Worm (Caenorhabditis elegans) whole organism, L4 larva: ENCODE measurements around the gene dcr-1.
A peak's percentile ranks its signal among the peaks of the same experiment; 100 is the strongest.

ENCODE experiments used
- F26F4.8 ChIP-seq: fragments of 200-800 bp; sonication (Bioruptor generic); conservative IDR thresholded peaks from 2 replicates; pipeline ENCODE4 v1.3.6; 2022; ENCODE audit warnings: missing genetic modification characterization, missing compliant biosample characterization
- F44E2.7 ChIP-seq: fragments of 200-800 bp; sonication (Bioruptor generic); IDR thresholded peaks from 2 replicates; pipeline ENCODE4 v2.1.2; 2022; ENCODE audit warnings: missing genetic modification characterization, missing compliant biosample characterization
- R02D3.7 ChIP-seq: fragments of 150-350 bp; sonication (generic microtip); optimal IDR thresholded peaks from 3 replicates; lab custom pipeline; 2014; ENCODE audit warnings: missing biosample characterization, missing genetic modification characterization
- T26A8.4 ChIP-seq: fragments of 200-800 bp; sonication (Bioruptor generic); IDR thresholded peaks from 2 replicates; pipeline ENCODE4 v1.3.6; 2022; ENCODE audit warnings: missing genetic modification characterization, missing compliant biosample characterization
- Y48G9A.11 ChIP-seq: fragments of 200-800 bp; sonication (Bioruptor generic); IDR thresholded peaks from 2 replicates; pipeline ENCODE4 v1.3.6; 2022; ENCODE audit warnings: missing genetic modification reagents, missing genetic modification characterization, missing compliant biosample characterization
- ZK337.2 ChIP-seq: fragments of 200-800 bp; sonication (Bioruptor generic); IDR thresholded peaks from 2 replicates; pipeline ENCODE4 v1.3.6; 2022; ENCODE audit warnings: missing genetic modification reagents, missing genetic modification characterization, missing compliant biosample characterization
- ZK546.5 ChIP-seq, 2 experiments: sonication (generic microtip); optimal IDR thresholded peaks; 2 replicates each; lab custom pipeline; 2017; ENCODE audit warnings: missing biosample characterization in 2 of 2, missing genetic modification characterization in 2 of 2
- aly-2 ChIP-seq: sonication (generic microtip); optimal IDR thresholded peaks from 2 replicates; lab custom pipeline; 2018; ENCODE audit warnings: missing biosample characterization, missing genetic modification characterization
- arid-1 ChIP-seq: fragments of 200-800 bp; sonication (Bioruptor generic); conservative IDR thresholded peaks from 2 replicates; pipeline ENCODE4 v1.3.6; 2022; ENCODE audit warnings: missing genetic modification reagents, missing genetic modification characterization, missing compliant biosample characterization
- ceh-32 ChIP-seq: sonication (generic microtip); optimal IDR thresholded peaks from 2 replicates; lab custom pipeline; 2016; ENCODE audit warnings: mild to moderate bottlenecking, missing genetic modification characterization, missing compliant biosample characterization; ENCODE audit not compliant: poor library complexity
- ces-1 ChIP-seq: fragments of 150-350 bp; sonication (generic microtip); optimal IDR thresholded peaks from 4 replicates; lab custom pipeline; 2014; ENCODE audit warnings: missing biosample characterization, missing genetic modification reagents, missing genetic modification characterization
- ctbp-1 ChIP-seq: fragments of 200-800 bp; sonication (Bioruptor generic); IDR thresholded peaks from 2 replicates; pipeline ENCODE4 v1.3.6; 2022; ENCODE audit warnings: missing genetic modification reagents, missing genetic modification characterization, missing compliant biosample characterization
- daf-16 ChIP-seq, 3 experiments: sonication (generic microtip); optimal IDR thresholded peaks; 2 replicates each; lab custom pipeline; 2016 to 2017; ENCODE audit warnings: missing genetic modification characterization in 3 of 3, missing genetic modification reagents in 3 of 3, mild to moderate bottlenecking in 2 of 3, missing compliant biosample characterization in 2 of 3, missing biosample characterization in 1 of 3, moderate library complexity in 1 of 3
- dmd-6 ChIP-seq: fragments of 200-800 bp; sonication (Bioruptor generic); IDR thresholded peaks from 2 replicates; pipeline ENCODE4 v1.3.6; 2022; ENCODE audit warnings: missing genetic modification reagents, missing genetic modification characterization, missing compliant biosample characterization
- dve-1 ChIP-seq: sonication (generic microtip); optimal IDR thresholded peaks from 2 replicates; lab custom pipeline; 2017; ENCODE audit warnings: antibody characterized with exemption, mild to moderate bottlenecking, missing genetic modification characterization, missing compliant biosample characterization; ENCODE audit not compliant: insufficient read depth
- fkh-10 ChIP-seq: fragments of 150-350 bp; optimal IDR thresholded peaks from 2 replicates; lab custom pipeline; 2014; ENCODE audit warnings: missing biosample characterization, missing genetic modification reagents, missing genetic modification characterization
- fos-1 ChIP-seq: fragments of 150-350 bp; optimal IDR thresholded peaks from 2 replicates; lab custom pipeline; 2014; ENCODE audit warnings: missing biosample characterization, missing genetic modification characterization
- hlh-11 ChIP-seq: fragments of 200-800 bp; sonication (Bioruptor generic); optimal IDR thresholded peaks from 2 replicates; lab custom pipeline; 2018; ENCODE audit warnings: mild to moderate bottlenecking, missing genetic modification characterization, missing compliant biosample characterization
- hmg-1.1 ChIP-seq: fragments of 200-800 bp; sonication (Bioruptor generic); IDR thresholded peaks from 2 replicates; pipeline ENCODE4 v1.3.6; 2022; ENCODE audit warnings: missing genetic modification reagents, missing genetic modification characterization, missing compliant biosample characterization
- lin-38 ChIP-seq: fragments of 200-800 bp; sonication (Bioruptor generic); IDR thresholded peaks from 2 replicates; pipeline ENCODE4 v1.3.6; 2022; ENCODE audit warnings: missing genetic modification reagents, missing genetic modification characterization, missing compliant biosample characterization
- lin-39 ChIP-seq: fragments of 150-350 bp; optimal IDR thresholded peaks from 2 replicates; lab custom pipeline; 2014; ENCODE audit warnings: missing biosample characterization, missing genetic modification reagents, missing genetic modification characterization
- lir-3 ChIP-seq: sonication (generic microtip); optimal IDR thresholded peaks from 2 replicates; lab custom pipeline; 2016; ENCODE audit warnings: mild to moderate bottlenecking, missing genetic modification characterization, missing compliant biosample characterization
- lsy-2 ChIP-seq, 2 experiments: fragments of 150-350 bp in 1 of 2; sonication (generic microtip) in 1 of 2; optimal IDR thresholded peaks; 2 replicates each; lab custom pipeline; 2014 to 2017; ENCODE audit warnings: missing biosample characterization in 2 of 2, missing genetic modification characterization in 2 of 2
- mep-1 ChIP-seq: fragments of 150-350 bp; sonication (generic microtip); optimal IDR thresholded peaks from 3 replicates; lab custom pipeline; 2014; ENCODE audit warnings: missing biosample characterization, missing genetic modification characterization
- mes-2 ChIP-seq: sonication (generic microtip); optimal IDR thresholded peaks from 2 replicates; lab custom pipeline; 2016; ENCODE audit warnings: missing genotype, mild to moderate bottlenecking, missing genetic modification characterization, missing compliant biosample characterization; ENCODE audit not compliant: poor library complexity, severe bottlenecking
- mxl-2 ChIP-seq: fragments of 200-800 bp; sonication (Bioruptor generic); conservative IDR thresholded peaks from 2 replicates; pipeline ENCODE4 v1.3.6; 2022; ENCODE audit warnings: missing genetic modification reagents, missing genetic modification characterization, missing compliant biosample characterization
- mxl-3 ChIP-seq: fragments of 200-800 bp; sonication (Bioruptor generic); optimal IDR thresholded peaks from 2 replicates; lab custom pipeline; 2018; ENCODE audit warnings: mild to moderate bottlenecking, missing genetic modification characterization, missing compliant biosample characterization
- nhr-102 ChIP-seq: sonication (generic microtip); optimal IDR thresholded peaks from 2 replicates; lab custom pipeline; 2016; ENCODE audit warnings: mild to moderate bottlenecking, missing genetic modification characterization, moderate library complexity, missing compliant biosample characterization
- nhr-11 ChIP-seq: fragments of 150-350 bp; optimal IDR thresholded peaks from 2 replicates; lab custom pipeline; 2014; ENCODE audit warnings: missing biosample characterization, missing genetic modification characterization
- nhr-111 ChIP-seq: fragments of 200-800 bp; sonication (Bioruptor generic); optimal IDR thresholded peaks from 2 replicates; lab custom pipeline; 2018; ENCODE audit warnings: mild to moderate bottlenecking, missing genetic modification characterization, missing compliant biosample characterization
- nhr-237 ChIP-seq: sonication (generic microtip); optimal IDR thresholded peaks from 2 replicates; lab custom pipeline; 2017; ENCODE audit warnings: missing biosample characterization, missing genetic modification characterization
- nhr-25 ChIP-seq: sonication (generic microtip); optimal IDR thresholded peaks from 2 replicates; lab custom pipeline; 2017; ENCODE audit warnings: missing genetic modification characterization, mild to moderate bottlenecking, missing compliant biosample characterization, antibody characterized with exemption, moderate library complexity, borderline replicate concordance; ENCODE audit not compliant: insufficient read depth
- nhr-41 ChIP-seq: fragments of 200-800 bp; sonication (Bioruptor generic); IDR thresholded peaks from 2 replicates; pipeline ENCODE4 v1.3.6; 2022; ENCODE audit warnings: missing genetic modification reagents, missing genetic modification characterization, missing compliant biosample characterization
- nhr-48 ChIP-seq: sonication (generic microtip); optimal IDR thresholded peaks from 2 replicates; lab custom pipeline; 2016; ENCODE audit warnings: mild to moderate bottlenecking, missing genetic modification characterization, missing compliant biosample characterization
- nhr-76 ChIP-seq: fragments of 150-350 bp; optimal IDR thresholded peaks from 2 replicates; lab custom pipeline; 2014; ENCODE audit warnings: missing biosample characterization, missing genetic modification characterization
- pha-4 ChIP-seq, 2 experiments: fragments of 150-350 bp in 1 of 2; fragments of 200-800 bp in 1 of 2; sonication (Bioruptor generic) in 1 of 2; IDR thresholded peaks in 1 of 2; optimal IDR thresholded peaks in 1 of 2; 2 replicates each; pipeline versions ENCODE4 v1.3.6 to Lab custom; 2014 to 2022; ENCODE audit warnings: missing genetic modification characterization in 2 of 2, missing genetic modification reagents in 2 of 2, missing biosample characterization in 1 of 2, missing compliant biosample characterization in 1 of 2
- php-3 ChIP-seq: fragments of 200-800 bp; sonication (Bioruptor generic); IDR thresholded peaks from 2 replicates; pipeline ENCODE4 v1.3.6; 2022; ENCODE audit warnings: missing genetic modification reagents, missing genetic modification characterization, missing compliant biosample characterization
- pqm-1 ChIP-seq: sonication (generic microtip); optimal IDR thresholded peaks from 2 replicates; lab custom pipeline; 2017; ENCODE audit warnings: missing biosample characterization, missing genetic modification characterization
- saeg-2 ChIP-seq: fragments of 200-800 bp; sonication (Bioruptor generic); IDR thresholded peaks from 2 replicates; pipeline ENCODE4 v1.3.6; 2022; ENCODE audit warnings: missing genetic modification reagents, missing genetic modification characterization, missing compliant biosample characterization
- sdz-12 ChIP-seq: fragments of 200-800 bp; sonication (Bioruptor generic); optimal IDR thresholded peaks from 2 replicates; lab custom pipeline; 2018; ENCODE audit warnings: mild to moderate bottlenecking, missing genetic modification characterization, missing compliant biosample characterization
- set-16 ChIP-seq: fragments of 200-800 bp; sonication (Bioruptor generic); IDR thresholded peaks from 2 replicates; pipeline ENCODE4 v1.3.6; 2022; ENCODE audit warnings: missing genetic modification reagents, missing genetic modification characterization, missing compliant biosample characterization
- skn-1 ChIP-seq: fragments of 150-350 bp; optimal IDR thresholded peaks from 2 replicates; lab custom pipeline; 2014; ENCODE audit warnings: missing biosample characterization, missing genetic modification characterization
- snpc-1.2 ChIP-seq: fragments of 200-800 bp; sonication (Bioruptor generic); IDR thresholded peaks from 2 replicates; pipeline ENCODE4 v1.3.6; 2022; ENCODE audit warnings: missing genetic modification reagents, missing genetic modification characterization, missing compliant biosample characterization
- spr-3 ChIP-seq: fragments of 200-800 bp; sonication (Bioruptor generic); optimal IDR thresholded peaks from 2 replicates; lab custom pipeline; 2018; ENCODE audit warnings: mild to moderate bottlenecking, missing genetic modification characterization, missing compliant biosample characterization
- unc-130 ChIP-seq: sonication (generic microtip); optimal IDR thresholded peaks from 2 replicates; lab custom pipeline; 2016; ENCODE audit warnings: missing genetic modification reagents, missing genetic modification characterization, missing compliant biosample characterization
- unc-62 ChIP-seq, 3 experiments: fragments of 150-350 bp in 1 of 3; sonication (generic microtip); optimal IDR thresholded peaks in 2 of 3; peaks in 1 of 3; 1 replicate in 1 of 3; 2 replicates in 2 of 3; lab custom pipeline; 2014 to 2017; ENCODE audit warnings: missing biosample characterization in 3 of 3, missing genetic modification characterization in 3 of 3, missing genetic modification reagents in 3 of 3, missing genotype in 1 of 3
- zfp-2 ChIP-seq: sonication (generic microtip); optimal IDR thresholded peaks from 2 replicates; lab custom pipeline; 2016; ENCODE audit warnings: mild to moderate bottlenecking, missing genetic modification characterization, missing compliant biosample characterization
- zfp-3 ChIP-seq: fragments of 200-800 bp; sonication (Bioruptor generic); conservative IDR thresholded peaks from 2 replicates; pipeline ENCODE4 v1.3.6; 2022; ENCODE audit warnings: missing genetic modification reagents, missing genetic modification characterization, missing compliant biosample characterization
- zip-11 ChIP-seq: fragments of 200-800 bp; sonication (Bioruptor generic); IDR thresholded peaks from 2 replicates; pipeline ENCODE4 v1.3.6; 2022; ENCODE audit warnings: missing genetic modification characterization, missing compliant biosample characterization
- zip-2 ChIP-seq: fragments of 150-350 bp; optimal IDR thresholded peaks from 2 replicates; lab custom pipeline; 2014; ENCODE audit warnings: missing biosample characterization, missing genetic modification characterization

Gene dcr-1

DNA sequence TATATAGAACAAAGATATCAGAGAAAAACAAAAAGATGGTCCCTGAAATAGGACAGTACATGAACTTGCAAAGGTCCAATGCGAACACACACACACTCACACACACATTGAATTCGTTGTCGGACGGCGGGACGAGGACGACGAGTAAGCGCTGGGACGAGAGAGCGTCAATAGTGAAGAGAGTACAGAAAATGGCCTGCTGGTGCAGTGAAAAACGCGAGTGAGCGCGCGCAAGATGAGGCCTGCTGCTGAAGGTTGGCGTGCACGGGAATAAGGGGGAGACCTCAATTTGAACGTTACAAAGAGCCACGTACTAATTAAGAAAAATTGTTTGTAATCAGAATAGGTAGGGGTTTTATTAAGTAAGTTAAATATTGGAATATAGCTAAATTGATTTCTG is 46.9 kb upstream of the dcr-1 start (continued):
- no peak for TF ChIP-seq ces-1 (GFP tag; lab: Kevin White, UChicago)
- no peak for TF ChIP-seq T26A8.4 (GFP tag; lab: Robert Waterston, UW)
- peak in 1 of 2 experiments; percentile 36 for TF ChIP-seq lsy-2 (tag; optimal IDR thresholded peaks at IDR 0.05; lab: Kevin White, UChicago)
- TF ChIP-seq F26F4.8 = no peak
- TF ChIP-seq php-3 (GFP tag; lab: Robert Waterston, UW) = no peak
- no peak for TF ChIP-seq skn-1
- TF ChIP-seq nhr-111 = no peak
- no peak for TF ChIP-seq fos-1
- TF ChIP-seq nhr-25 = no peak
- TF ChIP-seq arid-1 (GFP tag; lab: Robert Waterston, UW) = no peak
- TF ChIP-seq hmg-1.1 (GFP tag; lab: Robert Waterston, UW) = peak; percentile 47
- no peak for TF ChIP-seq zip-2
- no peak for TF ChIP-seq dve-1 (tag; lab: Kevin White, UChicago)
- no peak for TF ChIP-seq R02D3.7 (tag; lab: Kevin White, UChicago)
- no peak for TF ChIP-seq aly-2 (tag; lab: Kevin White, UChicago)
- no peak for TF ChIP-seq mxl-2 (GFP tag; lab: Robert Waterston, UW)
- TF ChIP-seq ctbp-1 (GFP tag; lab: Robert Waterston, UW) = no peak
- TF ChIP-seq nhr-76 (tag; lab: Kevin White, UChicago) = no peak
- no peak for TF ChIP-seq snpc-1.2 (GFP tag; lab: Robert Waterston, UW)
- TF ChIP-seq unc-62 (GFP tag; optimal IDR thresholded peaks at IDR 0.05 in 1 of 2; lab: Kevin White, UChicago) = no peak
- no peak for TF ChIP-seq unc-62 (tag; optimal IDR thresholded peaks at IDR 0.05; lab: Kevin White, UChicago)
- TF ChIP-seq pha-4 (GFP tag; IDR thresholded peaks at IDR 0.05; lab: Robert Waterston, UW) = no peak
- TF ChIP-seq pha-4 (tag; optimal IDR thresholded peaks at IDR 0.05; lab: Kevin White, UChicago) = no peak
- no peak for TF ChIP-seq spr-3 (GFP tag; lab: Kevin White, UChicago)
- no peak for TF ChIP-seq ceh-32 (tag; lab: Kevin White, UChicago)
- TF ChIP-seq unc-130 (GFP tag; lab: Kevin White, UChicago) = no peak
- peak; percentile 12 for TF ChIP-seq mes-2 (tag; lab: Kevin White, UChicago)
- TF ChIP-seq fkh-10 = no peak
- no peak for TF ChIP-seq pqm-1 (tag; lab: Kevin White, UChicago)
- no peak for TF ChIP-seq nhr-48 (tag; lab: Kevin White, UChicago)
- no peak for TF ChIP-seq sdz-12 (GFP tag; lab: Kevin White, UChicago)
- no peak for TF ChIP-seq set-16 (GFP tag; lab: Robert Waterston, UW)
- TF ChIP-seq ZK546.5 (tag; optimal IDR thresholded peaks at IDR 0.05; lab: Kevin White, UChicago) = no peak
- TF ChIP-seq mxl-3 = peak; percentile 41
- TF ChIP-seq nhr-41 = no peak
- peak; percentile 27 for TF ChIP-seq mep-1
- no peak for TF ChIP-seq ZK337.2
- TF ChIP-seq nhr-11 = no peak
- TF ChIP-seq lin-38 (GFP tag; lab: Robert Waterston, UW) = no peak
- no peak for TF ChIP-seq nhr-237 (tag; lab: Kevin White, UChicago)
- TF ChIP-seq dmd-6 (GFP tag; lab: Robert Waterston, UW) = peak; percentile 33; the same call in 1 of the 2 replicates
- TF ChIP-seq zfp-2 = no peak
- TF ChIP-seq Y48G9A.11 = no peak
- no peak for TF ChIP-seq F44E2.7 (GFP tag; lab: Robert Waterston, UW)
- no peak for TF ChIP-seq zip-11 (GFP tag; lab: Robert Waterston, UW)
- TF ChIP-seq nhr-102 (tag; lab: Kevin White, UChicago) = no peak
- TF ChIP-seq zfp-3 (GFP tag; lab: Robert Waterston, UW) = no peak
- TF ChIP-seq lir-3 (tag; lab: Kevin White, UChicago) = no peak
- TF ChIP-seq daf-16 (GFP tag; optimal IDR thresholded peaks at IDR 0.05; lab: Kevin White, UChicago) = no peak
- no peak for TF ChIP-seq daf-16 (tag; optimal IDR thresholded peaks at IDR 0.05; lab: Kevin White, UChicago)
- TF ChIP-seq saeg-2 (GFP tag; lab: Robert Waterston, UW) = no peak
- no peak for TF ChIP-seq lin-39 (tag; lab: Kevin White, UChicago)
- TF ChIP-seq hlh-11 = peak; percentile 47
